Fruit fly (Drosophila melanogaster): ENCODE results near the gene CG34163.

Gene CG34163

DNA sequence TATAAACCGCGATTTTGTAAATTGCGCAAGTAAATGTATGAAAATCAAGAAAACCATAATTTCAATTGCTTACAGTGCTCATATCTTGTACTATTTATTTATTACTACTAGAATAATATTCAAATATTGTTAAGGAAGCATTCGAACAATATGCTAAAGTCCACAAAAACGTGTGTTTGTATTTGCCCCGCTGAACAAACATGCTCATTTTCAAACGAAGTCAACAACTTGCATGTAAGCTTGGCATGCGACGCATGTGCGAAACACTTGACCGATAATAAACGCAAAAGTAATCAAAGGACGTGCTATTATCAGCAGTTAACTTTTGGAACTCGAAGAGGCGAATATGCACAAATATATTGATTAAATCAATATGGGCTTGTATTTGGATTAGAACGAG lies 33.1 kb downstream of the CG34163 start:
- no peak for TF ChIP-seq Sox15 (GFP tag; optimal IDR thresholded peaks at IDR 0.05)
- no peak for TF ChIP-seq CG1621 (tag; optimal IDR thresholded peaks at IDR 0.05)
- TF ChIP-seq CG6808 (GFP tag; optimal IDR thresholded peaks at IDR 0.05): no peak
- TF ChIP-seq fkh (GFP tag; optimal IDR thresholded peaks at IDR 0.05): peak; percentile 68
- no peak for TF ChIP-seq Met (GFP tag; optimal IDR thresholded peaks at IDR 0.05)
- no peak for TF ChIP-seq CG6792 (GFP tag; optimal IDR thresholded peaks at IDR 0.05)
- TF ChIP-seq vri (GFP tag; optimal IDR thresholded peaks at IDR 0.05): peak; percentile 38
- TF ChIP-seq esn (GFP tag; optimal IDR thresholded peaks at IDR 0.05): peak; percentile 5
- no peak for TF ChIP-seq CG3919 (GFP tag; optimal IDR thresholded peaks at IDR 0.05)
- TF ChIP-seq achi (GFP tag; optimal IDR thresholded peaks at IDR 0.05): no peak
- no peak for TF ChIP-seq Sox102F (GFP tag; optimal IDR thresholded peaks at IDR 0.05)
- no peak for TF ChIP-seq CG6854 (GFP tag; optimal IDR thresholded peaks at IDR 0.05)
- peak; percentile 17 for TF ChIP-seq Eip78C (GFP tag)

DNA sequence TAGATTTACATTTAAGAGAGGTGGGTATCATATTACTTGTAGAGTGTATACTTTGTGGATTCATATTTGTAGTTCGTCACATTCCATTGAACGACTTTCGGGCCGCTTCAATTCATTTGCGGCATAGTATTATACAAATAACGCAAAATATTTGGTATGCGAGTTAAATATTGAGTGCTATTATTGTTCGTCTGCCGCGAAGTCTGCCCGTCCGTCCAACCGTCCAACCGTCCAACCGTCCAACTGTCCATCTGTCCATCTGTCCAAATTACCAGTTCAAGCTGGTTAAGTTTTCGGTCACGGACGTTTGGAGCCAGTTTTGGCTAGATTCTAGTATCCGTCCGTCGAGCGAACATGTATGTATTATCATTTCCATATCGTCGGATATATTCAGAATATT lies 36.0 kb downstream of the CG34163 start:
- no peak for TF ChIP-seq CG10631 (GFP tag; optimal IDR thresholded peaks at IDR 0.05)
- TF ChIP-seq CG1621 (tag; optimal IDR thresholded peaks at IDR 0.05): no peak
- TF ChIP-seq CG6276 (GFP tag; optimal IDR thresholded peaks at IDR 0.05): no peak
- no peak for TF ChIP-seq Hr4 (GFP tag; optimal IDR thresholded peaks at IDR 0.05)

DNA sequence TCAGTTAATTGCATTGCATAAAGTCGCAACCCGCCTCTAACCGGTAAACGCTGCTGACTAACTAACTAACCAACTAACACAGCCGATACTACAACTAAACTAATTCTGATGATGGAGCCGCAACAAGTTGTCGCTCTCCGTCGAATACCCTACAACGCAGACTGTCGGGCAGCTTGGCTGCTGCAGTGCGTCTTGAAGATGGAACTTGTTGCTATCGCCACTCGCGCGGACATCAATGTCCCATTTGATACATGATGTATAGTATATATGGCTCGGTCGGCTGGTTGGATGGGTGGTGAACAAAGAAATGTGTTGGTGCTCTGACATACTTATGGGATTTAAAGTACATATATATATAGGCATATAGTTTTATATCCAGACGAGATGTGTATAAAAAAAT lies 37.4 kb downstream of the CG34163 start:
- TF ChIP-seq CG6276 (GFP tag; optimal IDR thresholded peaks at IDR 0.05) (peak; percentile 55), CG6808 (GFP tag; optimal IDR thresholded peaks at IDR 0.05) (peak; percentile 33), topi (GFP tag; optimal IDR thresholded peaks at IDR 0.05) (peak; percentile 11), CG3919 (GFP tag; optimal IDR thresholded peaks at IDR 0.05) (peak; percentile 42), CG32006 (GFP tag; optimal IDR thresholded peaks at IDR 0.05) (peak; percentile 7), CG15336 (GFP tag; IDR thresholded peaks at IDR 0.05) (peak; percentile 49), Ets96B (tag; optimal IDR thresholded peaks at IDR 0.05) (peak; percentile 21), achi (GFP tag; optimal IDR thresholded peaks at IDR 0.05) (peak; percentile 8), CG10631 (GFP tag; optimal IDR thresholded peaks at IDR 0.05) (peak; percentile 22), vri (GFP tag; optimal IDR thresholded peaks at IDR 0.05) (no peak), CG31627 (GFP tag; optimal IDR thresholded peaks at IDR 0.05) (peak; percentile 31), CG11762 (GFP tag; optimal IDR thresholded peaks at IDR 0.05; ENCODE audit: insufficient read depth) (no peak), svp (GFP tag) (peak; percentile 55), CG3032 (tag; optimal IDR thresholded peaks at IDR 0.05) (peak; percentile 38), fd59A (GFP tag; optimal IDR thresholded peaks at IDR 0.05) (peak; percentile 25), Hr4 (GFP tag; optimal IDR thresholded peaks at IDR 0.05) (no peak), CG1621 (tag; optimal IDR thresholded peaks at IDR 0.05) (peak; percentile 40), cyc (GFP tag; optimal IDR thresholded peaks at IDR 0.05) (peak; percentile 17), ss (GFP tag; optimal IDR thresholded peaks at IDR 0.05) (peak; percentile 35 to 44), net (GFP tag; optimal IDR thresholded peaks at IDR 0.05) (peak; percentile 49), dsx (GFP tag; optimal IDR thresholded peaks at IDR 0.05; ENCODE audit: poor library complexity, severe bottlenecking) (peak; percentile 41), Eip75B (GFP tag; optimal IDR thresholded peaks at IDR 0.05) (peak; percentile 4), CG6163 (GFP tag; IDR thresholded peaks at IDR 0.05) (peak; percentile 54; the same call in 2 of the 3 replicates), esn (GFP tag; optimal IDR thresholded peaks at IDR 0.05) (peak; percentile 51), eg (GFP tag; IDR thresholded peaks at IDR 0.05) (peak; percentile 70; the same call in 2 of the 3 replicates), CG4318 (GFP tag; optimal IDR thresholded peaks at IDR 0.05) (no peak), dac (GFP tag; optimal IDR thresholded peaks at IDR 0.05) (no peak), spab (GFP tag; optimal IDR thresholded peaks at IDR 0.05) (peak; percentile 27), salr (GFP tag; optimal IDR thresholded peaks at IDR 0.05) (peak in 1 of 2 experiments; percentile 35), CG34406 (GFP tag; optimal IDR thresholded peaks at IDR 0.05) (no peak), Eip78C (GFP tag) (peak; percentile 77), Smox (GFP tag; optimal IDR thresholded peaks at IDR 0.05) (no peak), Sox14 (GFP tag; optimal IDR thresholded peaks at IDR 0.05) (peak; percentile 61), Lpt (GFP tag; optimal IDR thresholded peaks at IDR 0.05) (peak; percentile 31), Sox102F (GFP tag; optimal IDR thresholded peaks at IDR 0.05) (peak; percentile 4)

All from whole organism, prepupa.